Worm (Caenorhabditis elegans) whole organism, L3 larva: Measurements from ENCODE around the gene ZC449.1.

ENCODE experiments used
- lin-39 ChIP-seq: fragments of 150-350 bp; optimal IDR thresholded peaks from 2 replicates; lab custom pipeline; 2018; ENCODE audit warnings: missing biosample characterization, missing genetic modification reagents, missing genetic modification characterization
- nhr-12 ChIP-seq: fragments of 150-350 bp; optimal IDR thresholded peaks from 2 replicates; lab custom pipeline; 2014; ENCODE audit warnings: missing biosample characterization, missing genetic modification characterization
- nhr-237 ChIP-seq: fragments of 150-350 bp; optimal IDR thresholded peaks from 2 replicates; lab custom pipeline; 2014; ENCODE audit warnings: missing biosample characterization, missing genetic modification characterization
- nhr-25 ChIP-seq: sonication (generic microtip); optimal IDR thresholded peaks from 2 replicates; lab custom pipeline; 2017; ENCODE audit warnings: missing biosample characterization, missing genetic modification characterization
- nhr-28 ChIP-seq: fragments of 150-350 bp; optimal IDR thresholded peaks from 2 replicates; lab custom pipeline; 2014; ENCODE audit warnings: missing biosample characterization, missing genetic modification characterization
- nhr-77 ChIP-seq: fragments of 150-350 bp; optimal IDR thresholded peaks from 2 replicates; lab custom pipeline; 2014; ENCODE audit warnings: missing biosample characterization, missing genetic modification characterization
- sea-2 ChIP-seq: fragments of 150-350 bp; sonication (generic microtip); optimal IDR thresholded peaks from 4 replicates; lab custom pipeline; 2014; ENCODE audit warnings: missing biosample characterization, missing genetic modification reagents, missing genetic modification characterization
- skn-1 ChIP-seq: fragments of 150-350 bp; optimal IDR thresholded peaks from 2 replicates; lab custom pipeline; 2014; ENCODE audit warnings: missing biosample characterization, missing genetic modification characterization
- snpc-4 ChIP-seq: fragments of 150-350 bp; optimal IDR thresholded peaks from 2 replicates; lab custom pipeline; 2014; ENCODE audit warnings: missing biosample characterization, missing genetic modification characterization
- unc-62 ChIP-seq: fragments of 150-350 bp; sonication (generic microtip); optimal IDR thresholded peaks from 4 replicates; lab custom pipeline; 2014; ENCODE audit warnings: missing biosample characterization, missing genetic modification reagents, missing genetic modification characterization

DNA sequence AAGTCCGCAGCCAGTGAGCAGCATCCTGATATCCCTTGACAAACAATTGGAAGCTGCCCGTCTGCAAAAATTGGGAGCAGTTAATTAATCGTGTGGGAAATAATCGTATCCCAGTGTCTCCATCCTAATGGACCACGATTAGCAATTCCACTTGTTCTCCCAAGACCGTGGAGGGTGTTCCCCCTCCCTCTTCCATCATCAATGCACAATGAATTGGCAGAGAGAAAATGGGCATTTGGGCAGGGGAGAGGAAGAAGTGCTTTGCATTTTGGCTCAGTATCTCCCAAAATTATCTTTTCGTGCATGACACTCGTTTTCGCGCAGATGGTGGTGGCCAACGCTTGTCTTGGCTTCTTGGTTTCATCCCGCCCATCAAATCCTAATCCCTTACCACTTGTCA is 46.1 kb upstream of the ZC449.1 start:
- TF ChIP-seq lin-39 (no peak), sea-2 (GFP tag; lab: Kevin White, UChicago) (no peak), nhr-28 (no peak), nhr-77 (no peak), nhr-12 (tag; lab: Kevin White, UChicago) (no peak), snpc-4 (tag; lab: Kevin White, UChicago) (no peak), unc-62 (no peak), nhr-237 (tag; lab: Kevin White, UChicago) (no peak), nhr-25 (tag; lab: Kevin White, UChicago) (no peak), skn-1 (tag; lab: Kevin White, UChicago) (no peak)
